1 fruit fly cellular context compared by ENCODE assay signal in the genomic region with DNA sequence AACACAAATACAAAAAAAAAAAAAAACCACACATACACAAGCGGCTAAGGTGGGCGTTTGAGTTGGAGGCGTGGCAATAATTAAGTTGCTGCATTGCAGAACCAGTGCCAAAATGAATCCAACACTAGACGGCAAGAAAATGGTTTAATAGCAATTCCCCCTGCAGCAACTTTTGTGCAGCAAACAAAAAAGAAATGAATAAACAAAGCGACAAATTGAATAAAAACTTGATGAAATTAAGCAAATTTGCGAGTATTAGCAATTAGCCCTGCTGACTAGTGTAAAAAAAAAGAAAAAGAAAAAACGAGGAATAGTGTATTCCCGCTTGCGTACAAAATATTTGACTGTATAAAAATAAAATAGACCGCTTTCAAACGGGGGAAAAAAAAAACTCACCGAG.
TF ChIP-seq lines count a peak whose summit lies in the region.

No protein-coding gene starts in this region.

TF ChIP-seq in whole organism, embryonic, 481 proteins besides CTCF, POLR2A, EP300 and RAD21 (continued from another document and continues in another):
- TF ChIP-seq hbn (GFP tag; IDR thresholded peaks at IDR 0.05; lab: Robert Waterston, UW; ENCODE audit: partially characterized antibody) (no peak), CG1832 (GFP tag; optimal IDR thresholded peaks at IDR 0.05; lab: Kevin White, UChicago) (no peak), sug (tag; optimal IDR thresholded peaks at IDR 0.05; lab: Kevin White, UChicago) (no peak), CG14667 (GFP tag; IDR thresholded peaks at IDR 0.05; lab: Robert Waterston, UW) (no peak), vfl (GFP tag; optimal IDR thresholded peaks at IDR 0.05; lab: Kevin White, UChicago) (no peak), CG6791 (GFP tag; IDR thresholded peaks at IDR 0.05; lab: Robert Waterston, UW; ENCODE audit: partially characterized antibody) (no peak), wdn (GFP tag; IDR thresholded peaks at IDR 0.05; lab: Robert Waterston, UW) (no peak), CG14050 (GFP tag; IDR thresholded peaks at IDR 0.05; lab: Robert Waterston, UW) (no peak), lmd (GFP tag; IDR thresholded peaks at IDR 0.05; lab: Robert Waterston, UW) (no peak; the same call in 1 of the 2 replicates), CG14441 (GFP tag; IDR thresholded peaks at IDR 0.05; lab: Robert Waterston, UW) (no peak), grn (GFP tag; optimal IDR thresholded peaks at IDR 0.05; lab: Kevin White, UChicago) (no peak), fd96Cb (tag; optimal IDR thresholded peaks at IDR 0.05; lab: Kevin White, UChicago) (peak; percentile 36), pb (GFP tag; optimal IDR thresholded peaks at IDR 0.05; lab: Kevin White, UChicago) (no peak), CG13287 (GFP tag; IDR thresholded peaks at IDR 0.05; lab: Robert Waterston, UW; ENCODE audit: partially characterized antibody) (no peak), CG16815 (GFP tag; optimal IDR thresholded peaks at IDR 0.05; lab: Kevin White, UChicago) (no peak), CG2116 (GFP tag; optimal IDR thresholded peaks at IDR 0.05; lab: Kevin White, UChicago) (no peak), ato (GFP tag; IDR thresholded peaks at IDR 0.05; lab: Robert Waterston, UW; ENCODE audit: partially characterized antibody) (no peak), CG8281 (tag; optimal IDR thresholded peaks at IDR 0.05; lab: Kevin White, UChicago) (no peak), HLHmδ (GFP tag; optimal IDR thresholded peaks at IDR 0.05; lab: Kevin White, UChicago) (no peak), Oaz (GFP tag; IDR thresholded peaks at IDR 0.05; lab: Robert Waterston, UW) (no peak), BtbVII (GFP tag; optimal IDR thresholded peaks at IDR 0.05; lab: Kevin White, UChicago) (no peak), Nf-YC (tag; optimal IDR thresholded peaks at IDR 0.05; lab: Kevin White, UChicago) (no peak), lab (GFP tag; optimal IDR thresholded peaks at IDR 0.05; lab: Kevin White, UChicago) (no peak), esg (GFP tag; conservative IDR thresholded peaks at IDR 0.05; lab: Robert Waterston, UW) (no peak), Dip2 (GFP tag; IDR thresholded peaks at IDR 0.05; lab: Robert Waterston, UW) (no peak), Xbp1 (GFP tag; optimal IDR thresholded peaks at IDR 0.05; lab: Kevin White, UChicago) (peak; percentile 9), CG9215 (GFP tag; IDR thresholded peaks at IDR 0.05; lab: Robert Waterston, UW) (no peak), maf-S (GFP tag; optimal IDR thresholded peaks at IDR 0.05; lab: Kevin White, UChicago) (no peak), CG1233 (GFP tag; optimal IDR thresholded peaks at IDR 0.05; lab: Kevin White, UChicago) (no peak), Atf6 (GFP tag; IDR thresholded peaks at IDR 0.05; lab: Robert Waterston, UW) (no peak), MBD-R2 (GFP tag; IDR thresholded peaks at IDR 0.05; lab: Robert Waterston, UW) (no peak), vvl (GFP tag; IDR thresholded peaks at IDR 0.05; lab: Robert Waterston, UW) (no peak), CG8089 (GFP tag; optimal IDR thresholded peaks at IDR 0.05; lab: Kevin White, UChicago) (no peak), CG4328 (GFP tag; optimal IDR thresholded peaks at IDR 0.05; lab: Kevin White, UChicago) (no peak), CG31224 (GFP tag; IDR thresholded peaks at IDR 0.05; lab: Robert Waterston, UW) (no peak), da (GFP tag; optimal IDR thresholded peaks at IDR 0.05; lab: Kevin White, UChicago) (no peak), CG3065 (GFP tag; optimal IDR thresholded peaks at IDR 0.05; lab: Kevin White, UChicago) (no peak), oc (tag; optimal IDR thresholded peaks at IDR 0.05; lab: Kevin White, UChicago) (no peak), Nf-YA (GFP tag; IDR thresholded peaks at IDR 0.05; lab: Robert Waterston, UW) (no peak), CG11560 (tag; IDR thresholded peaks at IDR 0.05; lab: Robert Waterston, UW) (no peak), CG15479 (GFP tag; optimal IDR thresholded peaks at IDR 0.05; lab: Kevin White, UChicago) (no peak), CG6854 (GFP tag; optimal IDR thresholded peaks at IDR 0.05; lab: Kevin White, UChicago) (no peak), Nf-YB (GFP tag; optimal IDR thresholded peaks at IDR 0.05; lab: Kevin White, UChicago) (no peak), tll (GFP tag; optimal IDR thresholded peaks at IDR 0.05; lab: Kevin White, UChicago) (no peak), Rfx (GFP tag; IDR thresholded peaks at IDR 0.05; lab: Robert Waterston, UW) (no peak), klu (GFP tag; IDR thresholded peaks at IDR 0.05; lab: Robert Waterston, UW) (no peak), CrebB (tag; optimal IDR thresholded peaks at IDR 0.05; lab: Kevin White, UChicago) (no peak), cad (GFP tag; optimal IDR thresholded peaks at IDR 0.05; lab: Kevin White, UChicago) (no peak), Gsc (GFP tag; IDR thresholded peaks at IDR 0.05; lab: Robert Waterston, UW) (no peak), dm (GFP tag; optimal IDR thresholded peaks at IDR 0.05; lab: Kevin White, UChicago) (no peak), sima (GFP tag; optimal IDR thresholded peaks at IDR 0.05; lab: Kevin White, UChicago) (no peak), amos (GFP tag; IDR thresholded peaks at IDR 0.05; lab: Robert Waterston, UW; ENCODE audit: partially characterized antibody) (no peak), Ssrp (tag; optimal IDR thresholded peaks at IDR 0.05; lab: Kevin White, UChicago) (peak; percentile 14), stc (GFP tag; IDR thresholded peaks at IDR 0.05; lab: Robert Waterston, UW) (no peak), CG1792 (GFP tag; optimal IDR thresholded peaks at IDR 0.05; lab: Kevin White, UChicago) (no peak), Chrac-16 (GFP tag; optimal IDR thresholded peaks at IDR 0.05; lab: Kevin White, UChicago) (peak; percentile 4), ci (GFP tag; IDR thresholded peaks at IDR 0.05; lab: Robert Waterston, UW) (peak; percentile 45; the same call in 1 of the 3 replicates), CG10321 (GFP tag; IDR thresholded peaks at IDR 0.05; lab: Robert Waterston, UW) (no peak), disco-r (GFP tag; optimal IDR thresholded peaks at IDR 0.05; lab: Kevin White, UChicago) (no peak), CG16863 (GFP tag; optimal IDR thresholded peaks at IDR 0.05; lab: Kevin White, UChicago) (no peak), NC2α (GFP tag; optimal IDR thresholded peaks at IDR 0.05; lab: Kevin White, UChicago) (no peak), Atf3 (GFP tag; optimal IDR thresholded peaks at IDR 0.05; lab: Kevin White, UChicago) (no peak), Hr39 (optimal IDR thresholded peaks at IDR 0.05; lab: Kevin White, UChicago) (no peak), CG9437 (GFP tag; optimal IDR thresholded peaks at IDR 0.05; lab: Kevin White, UChicago) (no peak), slbo (GFP tag; IDR thresholded peaks at IDR 0.05; lab: Robert Waterston, UW) (no peak), dati (GFP tag; IDR thresholded peaks at IDR 0.05; lab: Robert Waterston, UW) (no peak), abd-A (tag; optimal IDR thresholded peaks at IDR 0.05; lab: Kevin White, UChicago) (no peak), her (GFP tag; optimal IDR thresholded peaks at IDR 0.05; lab: Kevin White, UChicago) (no peak), ap (GFP tag; IDR thresholded peaks at IDR 0.05; lab: Robert Waterston, UW) (no peak), CG31365 (tag; optimal IDR thresholded peaks at IDR 0.05; lab: Kevin White, UChicago) (no peak), dimm (GFP tag; IDR thresholded peaks at IDR 0.05; lab: Robert Waterston, UW) (no peak), Abd-B (GFP tag; optimal IDR thresholded peaks at IDR 0.05; lab: Kevin White, UChicago) (peak; percentile 11), CG11085 (GFP tag; IDR thresholded peaks at IDR 0.05; lab: Robert Waterston, UW) (no peak), CG31388 (GFP tag; optimal IDR thresholded peaks at IDR 0.05; lab: Kevin White, UChicago) (no peak), CG13624 (GFP tag; optimal IDR thresholded peaks at IDR 0.05; lab: Kevin White, UChicago) (no peak), exex (tag; optimal IDR thresholded peaks at IDR 0.05; lab: Kevin White, UChicago) (no peak), ash1 (GFP tag; optimal IDR thresholded peaks at IDR 0.05; lab: Kevin White, UChicago) (no peak), CG18599 (GFP tag; optimal IDR thresholded peaks at IDR 0.05; lab: Kevin White, UChicago) (no peak), CG11723 (GFP tag; optimal IDR thresholded peaks at IDR 0.05; lab: Kevin White, UChicago) (no peak), gro (GFP tag; optimal IDR thresholded peaks at IDR 0.05; lab: Kevin White, UChicago) (no peak), usp (GFP tag; optimal IDR thresholded peaks at IDR 0.05; lab: Kevin White, UChicago) (no peak), Aef1 (GFP tag; IDR thresholded peaks at IDR 0.05; lab: Robert Waterston, UW) (no peak), CG31441 (GFP tag; IDR thresholded peaks at IDR 0.05; lab: Robert Waterston, UW) (peak; percentile 8; the same call in 1 of the 2 replicates), CG18262 (tag; optimal IDR thresholded peaks at IDR 0.05; lab: Kevin White, UChicago) (peak; percentile 20), Myb (GFP tag; optimal IDR thresholded peaks at IDR 0.05; lab: Kevin White, UChicago) (no peak), gfzf (GFP tag; optimal IDR thresholded peaks at IDR 0.05; lab: Kevin White, UChicago) (no peak), CG13123 (GFP tag; optimal IDR thresholded peaks at IDR 0.05; lab: Kevin White, UChicago) (no peak), p53 (GFP tag; optimal IDR thresholded peaks at IDR 0.05; lab: Kevin White, UChicago) (no peak), CG10431 (GFP tag; optimal IDR thresholded peaks at IDR 0.05; lab: Kevin White, UChicago) (no peak), CG1529 (GFP tag; optimal IDR thresholded peaks at IDR 0.05; lab: Kevin White, UChicago) (peak; percentile 6), CG4424 (GFP tag; optimal IDR thresholded peaks at IDR 0.05; lab: Kevin White, UChicago) (no peak), onecut (GFP tag; IDR thresholded peaks at IDR 0.05; lab: Robert Waterston, UW) (no peak), dysf (GFP tag; IDR thresholded peaks at IDR 0.05; lab: Robert Waterston, UW) (no peak), CG10366 (GFP tag; IDR thresholded peaks at IDR 0.05; lab: Robert Waterston, UW) (no peak), sens (GFP tag; lab: Kevin White, UChicago) (peak; percentile 82), schlank (tag; optimal IDR thresholded peaks at IDR 0.05; lab: Kevin White, UChicago) (no peak), Doc2 (GFP tag; IDR thresholded peaks at IDR 0.05; lab: Robert Waterston, UW) (no peak), org-1 (GFP tag; optimal IDR thresholded peaks at IDR 0.05; lab: Kevin White, UChicago) (no peak), Hey (tag; optimal IDR thresholded peaks at IDR 0.05; lab: Kevin White, UChicago) (no peak), CG15514 (GFP tag; optimal IDR thresholded peaks at IDR 0.05; lab: Kevin White, UChicago) (no peak), prd (optimal IDR thresholded peaks at IDR 0.05; lab: Kevin White, UChicago) (no peak), prd (GFP tag; IDR thresholded peaks at IDR 0.05; lab: Robert Waterston, UW) (peak; percentile 35; the same call in 1 of the 3 replicates), pum (GFP tag; optimal IDR thresholded peaks at IDR 0.05; lab: Kevin White, UChicago) (no peak), CG8944 (GFP tag; optimal IDR thresholded peaks at IDR 0.05; lab: Kevin White, UChicago) (no peak), CG7271 (tag; optimal IDR thresholded peaks at IDR 0.05; lab: Kevin White, UChicago) (no peak), Doc3 (GFP tag; IDR thresholded peaks at IDR 0.05; lab: Robert Waterston, UW; ENCODE audit: partially characterized antibody) (no peak), ara (GFP tag; IDR thresholded peaks at IDR 0.05; lab: Robert Waterston, UW) (no peak), E2f1 (GFP tag; IDR thresholded peaks at IDR 0.05; lab: Robert Waterston, UW) (no peak), CG3726 (GFP tag; IDR thresholded peaks at IDR 0.05; lab: Robert Waterston, UW) (no peak), Sox100B (GFP tag; optimal IDR thresholded peaks at IDR 0.05; lab: Kevin White, UChicago) (no peak), Drgx (GFP tag; IDR thresholded peaks at IDR 0.05; lab: Robert Waterston, UW) (peak; percentile 79), Spps (tag; optimal IDR thresholded peaks at IDR 0.05; lab: Kevin White, UChicago) (no peak), CG14965 (GFP tag; optimal IDR thresholded peaks at IDR 0.05; lab: Kevin White, UChicago; ENCODE audit: borderline replicate concordance) (no peak), Dad (GFP tag; optimal IDR thresholded peaks at IDR 0.05; lab: Kevin White, UChicago) (no peak), CG30020 (tag; optimal IDR thresholded peaks at IDR 0.05; lab: Kevin White, UChicago) (no peak), phol (tag; optimal IDR thresholded peaks at IDR 0.05; lab: Kevin White, UChicago) (peak; percentile 54), CG17385 (GFP tag; optimal IDR thresholded peaks at IDR 0.05; lab: Kevin White, UChicago) (no peak), CG18619 (GFP tag; optimal IDR thresholded peaks at IDR 0.05; lab: Kevin White, UChicago) (no peak), fd64A (GFP tag; optimal IDR thresholded peaks at IDR 0.05; lab: Kevin White, UChicago) (no peak), zen (tag; optimal IDR thresholded peaks at IDR 0.05; lab: Kevin White, UChicago) (no peak), zen2 (GFP tag; IDR thresholded peaks at IDR 0.05; lab: Robert Waterston, UW; ENCODE audit: partially characterized antibody) (no peak), zfh2 (GFP tag; optimal IDR thresholded peaks at IDR 0.05; lab: Kevin White, UChicago) (no peak), CG7987 (GFP tag; optimal IDR thresholded peaks at IDR 0.05; lab: Kevin White, UChicago) (no peak), slou (GFP tag; optimal IDR thresholded peaks at IDR 0.05; lab: Kevin White, UChicago) (no peak), CG30431 (GFP tag; optimal IDR thresholded peaks at IDR 0.05; lab: Kevin White, UChicago) (no peak), MTF-1 (GFP tag; optimal IDR thresholded peaks at IDR 0.05; lab: Kevin White, UChicago; ENCODE audit: borderline replicate concordance) (no peak), sens-2 (GFP tag; IDR thresholded peaks at IDR 0.05; lab: Robert Waterston, UW) (no peak), sim (GFP tag; IDR thresholded peaks at IDR 0.05; lab: Robert Waterston, UW) (no peak), danr (GFP tag; IDR thresholded peaks at IDR 0.05; lab: Robert Waterston, UW) (no peak), Jarid2 (GFP tag; optimal IDR thresholded peaks at IDR 0.05; lab: Kevin White, UChicago) (no peak), bowl (GFP tag; IDR thresholded peaks at IDR 0.05; lab: Robert Waterston, UW) (no peak), chif (GFP tag; optimal IDR thresholded peaks at IDR 0.05; lab: Kevin White, UChicago) (no peak), Trl (optimal IDR thresholded peaks at IDR 0.05; lab: Kevin White, UChicago) (no peak), Trl (GFP tag; optimal IDR thresholded peaks at IDR 0.05; lab: Kevin White, UChicago) (no peak), B-H1 (GFP tag; IDR thresholded peaks at IDR 0.05; lab: Robert Waterston, UW) (peak; percentile 25; the same call in 1 of the 3 replicates)
